Fruit fly (Drosophila melanogaster): Measurements from ENCODE around the gene Trs23.

Trs23 gene

dm6 chr2L:8704648-8705622 is 18.9 kb downstream of the Trs23 start, which contains the start of gene CatB:
Gene CatB (plus strand): TSS chr2L:8705572.
- TF ChIP-seq kay (GFP tag; ENCODE audit: borderline replicate concordance) (peak; percentile 69), cic (GFP tag; optimal IDR thresholded peaks at IDR 0.05) (peak; percentile 89), CG5204 (GFP tag; optimal IDR thresholded peaks at IDR 0.05) (peak; percentile 9), ovo (GFP tag; optimal IDR thresholded peaks at IDR 0.05) (peak; percentile 23), CG7101 (tag; optimal IDR thresholded peaks at IDR 0.05) (peak; percentile 4), CG33017 (tag; optimal IDR thresholded peaks at IDR 0.05) (peak; percentile 27), CG1620 (GFP tag; optimal IDR thresholded peaks at IDR 0.05) (no peak), Hr96 (GFP tag; optimal IDR thresholded peaks at IDR 0.05) (peak; percentile 17), CG7045 (GFP tag; optimal IDR thresholded peaks at IDR 0.05) (no peak), tj (GFP tag; optimal IDR thresholded peaks at IDR 0.05) (peak; percentile 43), bab1 (GFP tag; optimal IDR thresholded peaks at IDR 0.05) (no peak), Mnt (GFP tag; optimal IDR thresholded peaks at IDR 0.05) (peak; percentile 16)

dm6 chr2L:8707522-8707921 is 21.5 kb downstream of the Trs23 start:
- TF ChIP-seq Hr96 (GFP tag; optimal IDR thresholded peaks at IDR 0.05) (no peak), CG33017 (tag; optimal IDR thresholded peaks at IDR 0.05) (peak; percentile 19), cic (GFP tag; optimal IDR thresholded peaks at IDR 0.05) (peak; percentile 23), Clk (GFP tag; optimal IDR thresholded peaks at IDR 0.05) (no peak), CG12768 (GFP tag; optimal IDR thresholded peaks at IDR 0.05) (peak; percentile 29), tj (GFP tag; optimal IDR thresholded peaks at IDR 0.05) (no peak), Crg-1 (GFP tag; optimal IDR thresholded peaks at IDR 0.05) (no peak), ovo (GFP tag; optimal IDR thresholded peaks at IDR 0.05) (peak; percentile 40), CG7045 (GFP tag; optimal IDR thresholded peaks at IDR 0.05) (no peak), Mnt (GFP tag; optimal IDR thresholded peaks at IDR 0.05) (peak; percentile 65), CG5204 (GFP tag; optimal IDR thresholded peaks at IDR 0.05) (no peak), CG11617 (GFP tag; optimal IDR thresholded peaks at IDR 0.05) (no peak), kay (GFP tag; ENCODE audit: borderline replicate concordance) (no peak), toe (GFP tag; optimal IDR thresholded peaks at IDR 0.05) (peak; percentile 35), cnc (optimal IDR thresholded peaks at IDR 0.05) (peak in 1 of 2 experiments; percentile 29), bab1 (GFP tag; optimal IDR thresholded peaks at IDR 0.05) (no peak), CG1620 (GFP tag; optimal IDR thresholded peaks at IDR 0.05) (no peak), CG14711 (tag; optimal IDR thresholded peaks at IDR 0.05) (no peak), pad (GFP tag; optimal IDR thresholded peaks at IDR 0.05) (no peak), CG7101 (tag; optimal IDR thresholded peaks at IDR 0.05) (no peak)

- no peak for TF ChIP-seq CG33017 (tag; optimal IDR thresholded peaks at IDR 0.05)
- TF ChIP-seq cic (GFP tag; optimal IDR thresholded peaks at IDR 0.05): peak; percentile 97
Measured at dm6 chr2L:8708399-8709077, 22.5 kb downstream of the Trs23 start.

dm6 chr2L:8709078-8709399 is 23.0 kb downstream of the Trs23 start:
- peak; percentile 8 for TF ChIP-seq CG11617 (GFP tag; optimal IDR thresholded peaks at IDR 0.05)
- TF ChIP-seq tj (GFP tag; optimal IDR thresholded peaks at IDR 0.05): peak; percentile 99
- TF ChIP-seq cnc (optimal IDR thresholded peaks at IDR 0.05): no peak
- peak; percentile 5 for TF ChIP-seq Hr96 (GFP tag; optimal IDR thresholded peaks at IDR 0.05)
- TF ChIP-seq Clk (GFP tag; optimal IDR thresholded peaks at IDR 0.05): no peak
- peak; percentile 22 for TF ChIP-seq bab1 (GFP tag; optimal IDR thresholded peaks at IDR 0.05)
- no peak for TF ChIP-seq CG7045 (GFP tag; optimal IDR thresholded peaks at IDR 0.05)
- peak; percentile 87 for TF ChIP-seq pad (GFP tag; optimal IDR thresholded peaks at IDR 0.05)
- no peak for TF ChIP-seq CG1620 (GFP tag; optimal IDR thresholded peaks at IDR 0.05)
- no peak for TF ChIP-seq CG14711 (tag; optimal IDR thresholded peaks at IDR 0.05)
- TF ChIP-seq CG5204 (GFP tag; optimal IDR thresholded peaks at IDR 0.05): no peak
- no peak for TF ChIP-seq CG7101 (tag; optimal IDR thresholded peaks at IDR 0.05)
- peak; percentile 51 for TF ChIP-seq cic (GFP tag; optimal IDR thresholded peaks at IDR 0.05)
- peak; percentile 95 for TF ChIP-seq ovo (GFP tag; optimal IDR thresholded peaks at IDR 0.05)
- TF ChIP-seq kay (GFP tag; ENCODE audit: borderline replicate concordance): no peak
- peak; percentile 64 for TF ChIP-seq CG12768 (GFP tag; optimal IDR thresholded peaks at IDR 0.05)
- no peak for TF ChIP-seq toe (GFP tag; optimal IDR thresholded peaks at IDR 0.05)
- peak; percentile 29 for TF ChIP-seq Mnt (GFP tag; optimal IDR thresholded peaks at IDR 0.05)
- TF ChIP-seq Crg-1 (GFP tag; optimal IDR thresholded peaks at IDR 0.05): no peak
- no peak for TF ChIP-seq CG33017 (tag; optimal IDR thresholded peaks at IDR 0.05)

dm6 chr2L:8709413-8709812 is 23.4 kb downstream of the Trs23 start, which contains the start of gene Hnf4:
Gene Hnf4 (minus strand): TSS chr2L:8709611.
- TF ChIP-seq tj (GFP tag; optimal IDR thresholded peaks at IDR 0.05): peak; percentile 87
- TF ChIP-seq cic (GFP tag; optimal IDR thresholded peaks at IDR 0.05): peak; percentile 55
- no peak for TF ChIP-seq Mnt (GFP tag; optimal IDR thresholded peaks at IDR 0.05)
- TF ChIP-seq pad (GFP tag; optimal IDR thresholded peaks at IDR 0.05): peak; percentile 1
- TF ChIP-seq CG1620 (GFP tag; optimal IDR thresholded peaks at IDR 0.05): peak; percentile 7

- no peak for TF ChIP-seq Clk (GFP tag; optimal IDR thresholded peaks at IDR 0.05)
- TF ChIP-seq bab1 (GFP tag; optimal IDR thresholded peaks at IDR 0.05): no peak
- TF ChIP-seq kay (GFP tag; ENCODE audit: borderline replicate concordance): peak; percentile 59
- TF ChIP-seq cnc (optimal IDR thresholded peaks at IDR 0.05): no peak
- TF ChIP-seq cic (GFP tag; optimal IDR thresholded peaks at IDR 0.05): peak; percentile 13
- no peak for TF ChIP-seq toe (GFP tag; optimal IDR thresholded peaks at IDR 0.05)
- no peak for TF ChIP-seq CG12768 (GFP tag; optimal IDR thresholded peaks at IDR 0.05)
- TF ChIP-seq CG33017 (tag; optimal IDR thresholded peaks at IDR 0.05): no peak
- TF ChIP-seq CG7101 (tag; optimal IDR thresholded peaks at IDR 0.05): no peak
- no peak for TF ChIP-seq CG1620 (GFP tag; optimal IDR thresholded peaks at IDR 0.05)
- no peak for TF ChIP-seq CG7045 (GFP tag; optimal IDR thresholded peaks at IDR 0.05)
- TF ChIP-seq pad (GFP tag; optimal IDR thresholded peaks at IDR 0.05): no peak
- no peak for TF ChIP-seq CG14711 (tag; optimal IDR thresholded peaks at IDR 0.05)
Measured at dm6 chr2L:8714513-8714912, 28.5 kb downstream of the Trs23 start.
